Worm (Caenorhabditis elegans) whole organism, L3 larva: ENCODE data around the gene snr-1.

ENCODE experiments used
- ama-1 ChIP-seq: fragments of 150-350 bp; optimal IDR thresholded peaks from 2 replicates; lab custom pipeline; 2018
- fos-1 ChIP-seq: fragments of 150-350 bp; optimal IDR thresholded peaks from 2 replicates; lab custom pipeline; 2014; ENCODE audit warnings: missing biosample characterization, missing genetic modification characterization
- nhr-77 ChIP-seq: fragments of 150-350 bp; optimal IDR thresholded peaks from 2 replicates; lab custom pipeline; 2014; ENCODE audit warnings: missing biosample characterization, missing genetic modification characterization
- skn-1 ChIP-seq: fragments of 150-350 bp; optimal IDR thresholded peaks from 2 replicates; lab custom pipeline; 2014; ENCODE audit warnings: missing biosample characterization, missing genetic modification characterization

DNA sequence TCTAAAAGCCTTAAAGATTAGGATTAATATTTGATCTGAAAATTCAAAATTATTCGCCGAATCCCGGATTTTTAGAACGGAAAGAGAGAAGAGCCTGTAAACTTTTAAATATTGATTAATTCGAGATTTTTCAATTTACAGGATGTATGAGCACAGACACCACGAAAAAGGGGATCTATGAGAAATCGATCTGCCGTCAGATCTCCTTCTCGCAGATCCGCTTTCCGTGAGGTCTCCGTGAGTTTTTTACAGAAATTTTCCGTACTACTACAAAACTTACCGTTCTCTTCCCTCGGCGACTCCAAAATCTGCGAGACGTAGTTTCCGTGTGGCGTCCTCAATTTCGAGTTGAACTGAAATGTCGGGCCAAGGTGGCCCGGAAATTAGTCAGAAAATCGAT lies 20.4 kb downstream of the snr-1 start:
- TF ChIP-seq skn-1 (tag; lab: Kevin White, UChicago) (no peak), fos-1 (tag; lab: Kevin White, UChicago) (no peak), ama-1 (lab: Kevin White, UChicago) (no peak), nhr-77 (tag; lab: Kevin White, UChicago) (no peak)
